Worm (Caenorhabditis elegans): Measurements from ENCODE around the gene hadb-1.

Gene hadb-1

ce11 chrIII:8654400-8654980, 33.8 kb downstream of the hadb-1 start (continued):
- TF ChIP-seq hlh-17 (GFP tag; optimal IDR thresholded peaks at IDR 0.05; ENCODE audit: borderline replicate concordance): no peak

DNA sequence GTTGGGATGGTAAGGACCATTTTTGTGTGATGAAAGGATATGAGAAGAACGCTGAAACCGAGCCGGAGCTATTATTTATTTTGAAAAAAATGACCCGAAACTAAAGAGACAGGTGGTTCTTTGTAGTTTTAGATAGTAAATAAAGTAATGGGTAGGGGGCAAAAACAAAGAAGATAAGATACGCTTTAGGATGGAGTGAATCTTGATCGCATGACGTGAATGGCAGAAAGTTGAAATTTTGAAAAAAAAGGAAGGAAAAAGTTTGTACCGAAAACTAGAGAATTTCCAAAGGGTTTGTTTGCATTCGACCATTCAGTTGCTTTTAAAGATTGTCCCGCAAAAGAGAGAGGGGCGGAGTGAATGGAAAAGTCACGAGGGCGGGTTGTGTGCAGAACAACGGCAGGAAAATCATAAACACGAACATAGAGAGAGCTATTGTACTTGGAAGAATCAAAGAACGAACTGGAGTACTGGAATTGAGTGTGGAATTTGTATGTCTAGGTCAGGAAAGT, 34.4 kb downstream of the hadb-1 start, which contains the start of gene F22B7.9:
Gene F22B7.9 (minus strand): TSS at position 51 of the 512 bp plus-strand sequence.
- TF ChIP-seq jun-1 (tag; optimal IDR thresholded peaks at IDR 0.05): no peak
- TF ChIP-seq efl-1 (optimal IDR thresholded peaks at IDR 0.05): no peak
- peak in 1 of 2 experiments; percentile 16 for TF ChIP-seq efl-1 (GFP tag; optimal IDR thresholded peaks at IDR 0.05 in 1 of 2)
- TF ChIP-seq tbx-2 (tag; optimal IDR thresholded peaks at IDR 0.05): peak; percentile 23
- TF ChIP-seq lin-39 (tag; optimal IDR thresholded peaks at IDR 0.05): no peak
- TF ChIP-seq elt-3 (tag; optimal IDR thresholded peaks at IDR 0.05): peak in 2 of 6 experiments; percentile 38 to 51
- TF ChIP-seq isw-1 (GFP tag; IDR thresholded peaks at IDR 0.05): no peak
- no peak for TF ChIP-seq nhr-12 (tag; optimal IDR thresholded peaks at IDR 0.05)
- no peak for TF ChIP-seq sptf-1 (tag; optimal IDR thresholded peaks at IDR 0.05)
- TF ChIP-seq xbp-1 (tag; optimal IDR thresholded peaks at IDR 0.05): no peak
- TF ChIP-seq lsy-2 (tag; optimal IDR thresholded peaks at IDR 0.05): peak in 1 of 2 experiments; percentile 18
- no peak for TF ChIP-seq mef-2 (tag; optimal IDR thresholded peaks at IDR 0.05)
- no peak for TF ChIP-seq ceh-8 (GFP tag; optimal IDR thresholded peaks at IDR 0.05)
- no peak for TF ChIP-seq sup-37 (GFP tag; optimal IDR thresholded peaks at IDR 0.05)
- no peak for TF ChIP-seq efl-3 (GFP tag; optimal IDR thresholded peaks at IDR 0.05)
- no peak for TF ChIP-seq hpl-2 (GFP tag; optimal IDR thresholded peaks at IDR 0.05)
- no peak for TF ChIP-seq dsc-1 (tag; optimal IDR thresholded peaks at IDR 0.05)
- no peak for TF ChIP-seq aly-2 (tag; optimal IDR thresholded peaks at IDR 0.05)
- TF ChIP-seq nhr-11 (tag; optimal IDR thresholded peaks at IDR 0.05): no peak
- TF ChIP-seq irx-1 (tag; optimal IDR thresholded peaks at IDR 0.05): no peak
- TF ChIP-seq pag-3 (tag; optimal IDR thresholded peaks at IDR 0.05; ENCODE audit: borderline replicate concordance, insufficient read depth): no peak
- peak; percentile 54 for TF ChIP-seq nhr-71 (tag; optimal IDR thresholded peaks at IDR 0.05)
- TF ChIP-seq C16A3.4 (tag; optimal IDR thresholded peaks at IDR 0.05): peak; percentile 10
- TF ChIP-seq nhr-20 (tag; optimal IDR thresholded peaks at IDR 0.05): peak; percentile 71
- no peak for TF ChIP-seq ceh-82 (tag; optimal IDR thresholded peaks at IDR 0.05)
- TF ChIP-seq lin-35 (GFP tag; optimal IDR thresholded peaks at IDR 0.05): peak in 1 of 2 experiments; percentile 34
- TF ChIP-seq ces-1 (GFP tag; optimal IDR thresholded peaks at IDR 0.05): no peak
- TF ChIP-seq pax-3 (tag; optimal IDR thresholded peaks at IDR 0.05): no peak
- TF ChIP-seq skn-1 (tag; optimal IDR thresholded peaks at IDR 0.05): peak; percentile 0
- peak; percentile 20 for TF ChIP-seq nhr-90 (tag; optimal IDR thresholded peaks at IDR 0.05; ENCODE audit: poor library complexity)
- TF ChIP-seq fkh-4 (tag; optimal IDR thresholded peaks at IDR 0.05; ENCODE audit: borderline replicate concordance): no peak
- no peak for TF ChIP-seq Y116A8C.19 (tag; optimal IDR thresholded peaks at IDR 0.05; ENCODE audit: borderline replicate concordance)
- no peak for TF ChIP-seq snpc-4 (tag; optimal IDR thresholded peaks at IDR 0.05)
- TF ChIP-seq C04F5.9 (tag; optimal IDR thresholded peaks at IDR 0.05): no peak
- no peak for TF ChIP-seq ets-5 (GFP tag; IDR thresholded peaks at IDR 0.05)
- TF ChIP-seq zip-4 (GFP tag; optimal IDR thresholded peaks at IDR 0.05): no peak
- no peak for TF ChIP-seq alr-1 (tag; optimal IDR thresholded peaks at IDR 0.05; ENCODE audit: borderline replicate concordance)
- TF ChIP-seq lin-13 (GFP tag; optimal IDR thresholded peaks at IDR 0.05): no peak
- TF ChIP-seq dpl-1 (GFP tag; optimal IDR thresholded peaks at IDR 0.05): peak in 1 of 3 experiments; percentile 9
- TF ChIP-seq mab-9 (GFP tag; IDR thresholded peaks at IDR 0.05): no peak
- no peak for TF ChIP-seq pqm-1 (tag; optimal IDR thresholded peaks at IDR 0.05)
- TF ChIP-seq hlh-17 (GFP tag; optimal IDR thresholded peaks at IDR 0.05; ENCODE audit: borderline replicate concordance): no peak
- TF ChIP-seq elt-2 (tag; optimal IDR thresholded peaks at IDR 0.05): peak; percentile 54
- no peak for TF ChIP-seq mep-1 (tag; optimal IDR thresholded peaks at IDR 0.05)
- no peak for TF ChIP-seq unc-30 (tag; optimal IDR thresholded peaks at IDR 0.05)
- TF ChIP-seq nhr-28 (tag; optimal IDR thresholded peaks at IDR 0.05): no peak
- peak; percentile 11 for TF ChIP-seq rnt-1 (tag; optimal IDR thresholded peaks at IDR 0.05)
- TF ChIP-seq swsn-7 (tag; optimal IDR thresholded peaks at IDR 0.05): no peak
- no peak for TF ChIP-seq grh-1 (GFP tag; IDR thresholded peaks at IDR 0.05)
- TF ChIP-seq ama-1 (optimal IDR thresholded peaks at IDR 0.05): peak; percentile 83

Measured in whole organism, L1 larva.